Worm (Caenorhabditis elegans) whole organism, L1 larva: Measurements from ENCODE around the gene Y48G9A.6.
A peak's percentile ranks its signal among the peaks of the same experiment; 100 is the strongest.

Experiments used
- C04F5.9 ChIP-seq: sonication (generic microtip); optimal IDR thresholded peaks from 2 replicates; lab custom pipeline; 2016; ENCODE audit warnings: missing genetic modification characterization, missing compliant biosample characterization
- C16A3.4 ChIP-seq: fragments of 150-350 bp; optimal IDR thresholded peaks from 2 replicates; lab custom pipeline; 2014; ENCODE audit warnings: missing biosample characterization, missing genetic modification characterization
- C34B4.2 ChIP-seq: sonication (generic microtip); optimal IDR thresholded peaks from 2 replicates; lab custom pipeline; 2017; ENCODE audit warnings: mild to moderate bottlenecking, missing genetic modification characterization, missing compliant biosample characterization
- aly-2 ChIP-seq: fragments of 150-350 bp; optimal IDR thresholded peaks from 2 replicates; lab custom pipeline; 2014; ENCODE audit warnings: missing biosample characterization, missing genetic modification characterization
- ceh-82 ChIP-seq, 3 experiments: fragments of 150-350 bp in 1 of 3; sonication (generic microtip) in 2 of 3; optimal IDR thresholded peaks; 2 replicates each; lab custom pipeline; 2014 to 2017; ENCODE audit warnings: missing biosample characterization in 3 of 3, missing genetic modification characterization in 3 of 3
- ceh-88 ChIP-seq: fragments of 200-800 bp; sonication (Bioruptor generic); IDR thresholded peaks from 2 replicates; pipeline ENCODE4 v1.3.6; 2022; ENCODE audit warnings: missing genetic modification characterization, missing compliant biosample characterization
- dpl-1 ChIP-seq, 3 experiments: fragments of 150-350 bp in 2 of 3; sonication (generic microtip) in 1 of 3; optimal IDR thresholded peaks; 2 replicates each; lab custom pipeline; 2014 to 2017; ENCODE audit warnings: missing biosample characterization in 3 of 3, missing genetic modification characterization in 3 of 3, missing genetic modification reagents in 3 of 3
- efl-1 ChIP-seq, 4 experiments: fragments of 150-350 bp; optimal IDR thresholded peaks in 3 of 4; peaks in 1 of 4; 1 replicate in 1 of 4; 2 replicates in 3 of 4; lab custom pipeline; 2014; ENCODE audit warnings: missing biosample characterization in 2 of 4, missing genetic modification characterization in 2 of 4, missing genetic modification reagents in 2 of 4
- efl-3 ChIP-seq: fragments of 200-800 bp; sonication (Bioruptor generic); optimal IDR thresholded peaks from 2 replicates; lab custom pipeline; 2018; ENCODE audit warnings: mild to moderate bottlenecking, missing genetic modification characterization, missing compliant biosample characterization
- egl-13 ChIP-seq: sonication (generic microtip); optimal IDR thresholded peaks from 2 replicates; lab custom pipeline; 2016; ENCODE audit warnings: missing genotype, missing genetic modification reagents, missing genetic modification characterization, missing compliant biosample characterization
- elt-2 ChIP-seq: sonication (generic microtip); optimal IDR thresholded peaks from 2 replicates; lab custom pipeline; 2016; ENCODE audit warnings: missing genetic modification characterization, mild to moderate bottlenecking, inconsistent platforms, missing compliant biosample characterization, missing genetic modification reagents
- ets-5 ChIP-seq: fragments of 200-800 bp; sonication (Bioruptor generic); IDR thresholded peaks from 2 replicates; pipeline ENCODE4 v1.3.6; 2022; ENCODE audit warnings: missing genetic modification characterization, missing compliant biosample characterization
- fkh-4 ChIP-seq: sonication (generic microtip); optimal IDR thresholded peaks from 2 replicates; lab custom pipeline; 2016; ENCODE audit warnings: missing compliant biosample characterization, missing genetic modification characterization, borderline replicate concordance
- grh-1 ChIP-seq: fragments of 200-800 bp; sonication (Bioruptor generic); IDR thresholded peaks from 2 replicates; pipeline ENCODE4 v1.3.6; 2022; ENCODE audit warnings: missing genetic modification reagents, missing genetic modification characterization, missing compliant biosample characterization
- hlh-17 ChIP-seq: fragments of 200-800 bp; sonication (Bioruptor generic); optimal IDR thresholded peaks from 2 replicates; lab custom pipeline; 2018; ENCODE audit warnings: missing genetic modification characterization, mild to moderate bottlenecking, missing compliant biosample characterization, moderate library complexity, borderline replicate concordance
- hlh-4 ChIP-seq: sonication (generic microtip); optimal IDR thresholded peaks from 2 replicates; lab custom pipeline; 2016; ENCODE audit warnings: mild to moderate bottlenecking, missing genetic modification characterization, missing compliant biosample characterization
- hpl-2 ChIP-seq: fragments of 150-350 bp; optimal IDR thresholded peaks from 2 replicates; lab custom pipeline; 2014; ENCODE audit warnings: missing biosample characterization, missing genetic modification reagents, missing genetic modification characterization
- irx-1 ChIP-seq: sonication (generic microtip); optimal IDR thresholded peaks from 2 replicates; lab custom pipeline; 2016; ENCODE audit warnings: missing genetic modification characterization, missing compliant biosample characterization
- lin-13 ChIP-seq: fragments of 150-350 bp; optimal IDR thresholded peaks from 2 replicates; lab custom pipeline; 2014; ENCODE audit warnings: missing biosample characterization, missing genetic modification reagents, missing genetic modification characterization
- lin-14 ChIP-seq: fragments of 200-800 bp; sonication (Bioruptor generic); optimal IDR thresholded peaks from 2 replicates; lab custom pipeline; 2018; ENCODE audit warnings: mild to moderate bottlenecking, missing genetic modification characterization, moderate library complexity, missing compliant biosample characterization
- lin-15B ChIP-seq: fragments of 150-350 bp; sonication (generic microtip); optimal IDR thresholded peaks from 3 replicates; lab custom pipeline; 2014; ENCODE audit warnings: missing biosample characterization, missing genetic modification characterization
- lin-39 ChIP-seq: fragments of 150-350 bp; optimal IDR thresholded peaks from 2 replicates; lab custom pipeline; 2014; ENCODE audit warnings: missing biosample characterization, missing genetic modification reagents, missing genetic modification characterization
- mab-9 ChIP-seq: fragments of 200-800 bp; sonication (Bioruptor generic); IDR thresholded peaks from 2 replicates; pipeline ENCODE4 v1.3.6; 2022; ENCODE audit warnings: missing genetic modification reagents, missing genetic modification characterization, missing compliant biosample characterization
- mef-2 ChIP-seq: fragments of 150-350 bp; optimal IDR thresholded peaks from 2 replicates; lab custom pipeline; 2014; ENCODE audit warnings: missing biosample characterization, missing genetic modification characterization
- nhr-12 ChIP-seq: sonication (generic microtip); optimal IDR thresholded peaks from 2 replicates; lab custom pipeline; 2017; ENCODE audit warnings: missing biosample characterization, missing genetic modification characterization
- nhr-237 ChIP-seq: fragments of 150-350 bp; optimal IDR thresholded peaks from 2 replicates; lab custom pipeline; 2014; ENCODE audit warnings: missing biosample characterization, missing genetic modification characterization
- nhr-76 ChIP-seq: sonication (generic microtip); optimal IDR thresholded peaks from 2 replicates; lab custom pipeline; 2017; ENCODE audit warnings: missing biosample characterization, missing genetic modification characterization
- nhr-77 ChIP-seq: fragments of 150-350 bp; optimal IDR thresholded peaks from 2 replicates; lab custom pipeline; 2014; ENCODE audit warnings: missing biosample characterization, missing genetic modification characterization
- nhr-84 ChIP-seq: sonication (generic microtip); optimal IDR thresholded peaks from 2 replicates; lab custom pipeline; 2017; ENCODE audit warnings: missing biosample characterization, missing genetic modification characterization
- pag-3 ChIP-seq: sonication (generic microtip); optimal IDR thresholded peaks from 2 replicates; lab custom pipeline; 2017; ENCODE audit warnings: missing genetic modification characterization, mild to moderate bottlenecking, missing compliant biosample characterization, antibody characterized with exemption, borderline replicate concordance; ENCODE audit not compliant: insufficient read depth
- pqm-1 ChIP-seq: sonication (generic microtip); optimal IDR thresholded peaks from 3 replicates; lab custom pipeline; 2017; ENCODE audit warnings: missing biosample characterization, missing genetic modification characterization
- rnt-1 ChIP-seq: sonication (generic microtip); optimal IDR thresholded peaks from 2 replicates; lab custom pipeline; 2016; ENCODE audit warnings: mild to moderate bottlenecking, missing genetic modification characterization, moderate library complexity, missing compliant biosample characterization
- skn-1 ChIP-seq: fragments of 150-350 bp; optimal IDR thresholded peaks from 2 replicates; lab custom pipeline; 2014; ENCODE audit warnings: missing biosample characterization, missing genetic modification characterization
- unc-30 ChIP-seq: sonication (generic microtip); optimal IDR thresholded peaks from 2 replicates; lab custom pipeline; 2017; ENCODE audit warnings: missing biosample characterization, missing genetic modification characterization
- unc-98 ChIP-seq: fragments of 200-800 bp; sonication (Bioruptor generic); IDR thresholded peaks from 2 replicates; pipeline ENCODE4 v1.3.6; 2022; ENCODE audit warnings: missing genetic modification characterization, missing compliant biosample characterization
- vab-15 ChIP-seq: sonication (generic microtip); optimal IDR thresholded peaks from 2 replicates; lab custom pipeline; 2017; ENCODE audit warnings: missing genotype, mild to moderate bottlenecking, missing genetic modification characterization, missing compliant biosample characterization
- xbp-1 ChIP-seq: sonication (generic microtip); optimal IDR thresholded peaks from 2 replicates; lab custom pipeline; 2016; ENCODE audit warnings: missing genetic modification characterization, missing compliant biosample characterization
- zag-1 ChIP-seq: fragments of 150-350 bp; optimal IDR thresholded peaks from 2 replicates; lab custom pipeline; 2014; ENCODE audit warnings: missing biosample characterization, missing genetic modification characterization
- zip-4 ChIP-seq: fragments of 200-800 bp; sonication (Bioruptor generic); optimal IDR thresholded peaks from 2 replicates; lab custom pipeline; 2018; ENCODE audit warnings: mild to moderate bottlenecking, missing genetic modification characterization, moderate library complexity, missing compliant biosample characterization
- ztf-4 ChIP-seq: fragments of 150-350 bp; optimal IDR thresholded peaks from 2 replicates; lab custom pipeline; 2014; ENCODE audit warnings: missing biosample characterization, missing genetic modification characterization

Gene Y48G9A.6

DNA sequence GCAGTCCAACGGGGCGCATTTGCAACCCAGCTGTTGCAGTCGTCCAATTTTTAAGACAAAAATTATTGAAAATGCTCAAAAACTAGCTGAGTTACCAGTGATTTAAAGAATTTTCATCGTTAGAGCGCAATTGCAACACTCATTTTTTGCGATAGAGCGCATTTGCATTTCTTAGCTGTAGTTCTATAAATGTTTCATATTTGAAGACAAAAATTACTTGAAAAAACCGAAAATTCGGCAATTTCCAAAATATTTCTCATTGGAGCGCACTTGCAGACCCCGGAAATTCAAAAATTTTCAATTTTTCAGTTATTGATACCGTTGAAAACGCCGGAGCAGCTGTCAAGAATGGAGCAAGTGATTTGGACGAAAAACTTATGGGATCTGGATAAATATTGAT, 5.6 kb upstream of the Y48G9A.6 start:
- TF ChIP-seq nhr-84 (tag; lab: Kevin White, UChicago) (no peak), rnt-1 (no peak), lin-39 (tag; lab: Kevin White, UChicago) (no peak), nhr-237 (tag; lab: Kevin White, UChicago) (no peak), C04F5.9 (no peak), skn-1 (tag; lab: Kevin White, UChicago) (no peak), irx-1 (tag; lab: Kevin White, UChicago) (no peak), zag-1 (tag; lab: Kevin White, UChicago) (no peak), efl-1 (optimal IDR thresholded peaks at IDR 0.05; lab: Kevin White, UChicago) (no peak), efl-1 (GFP tag; optimal IDR thresholded peaks at IDR 0.05 in 1 of 2; lab: Kevin White, UChicago) (no peak), unc-30 (tag; lab: Kevin White, UChicago) (no peak), lin-14 (GFP tag; lab: Kevin White, UChicago) (no peak), aly-2 (no peak), mab-9 (GFP tag; lab: Robert Waterston, UW) (no peak), hlh-4 (tag; lab: Kevin White, UChicago) (no peak), zip-4 (GFP tag; lab: Kevin White, UChicago) (no peak), ceh-88 (GFP tag; lab: Robert Waterston, UW) (no peak)

DNA sequence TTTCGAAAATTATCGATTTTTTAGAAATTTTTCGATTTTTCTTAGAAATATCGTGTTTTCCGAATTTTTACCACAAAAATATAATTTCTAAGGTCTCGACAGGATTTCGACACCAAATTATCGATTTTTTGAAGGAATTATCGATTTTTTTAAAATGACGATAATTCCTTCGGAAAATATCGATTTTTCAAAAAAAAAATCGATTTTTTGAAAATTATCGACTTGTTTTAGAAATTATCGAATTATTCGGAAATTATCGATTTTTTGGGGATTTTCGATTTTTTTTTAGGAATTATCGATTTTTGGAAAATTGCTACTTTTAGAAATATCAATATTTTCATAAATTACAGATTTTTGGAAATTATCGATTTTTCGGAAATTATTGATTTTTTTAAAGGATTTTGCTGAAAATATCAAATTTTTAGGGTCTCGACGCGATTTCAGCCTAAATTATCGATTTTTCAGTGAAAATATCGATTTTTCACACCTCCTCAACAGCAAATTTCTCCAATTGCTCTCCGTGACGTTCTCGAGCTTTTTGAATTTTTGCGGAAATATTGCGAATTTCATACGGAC, 5.0 kb upstream of the Y48G9A.6 start:
- no peak for TF ChIP-seq ceh-82 (tag; optimal IDR thresholded peaks at IDR 0.05; lab: Kevin White, UChicago)
- no peak for TF ChIP-seq efl-1 (optimal IDR thresholded peaks at IDR 0.05; lab: Kevin White, UChicago)
- TF ChIP-seq efl-1 (GFP tag; optimal IDR thresholded peaks at IDR 0.05 in 1 of 2; lab: Kevin White, UChicago), result peak in 1 of 2 experiments; percentile 92
- TF ChIP-seq, all 84 proteins: peak for 1

DNA sequence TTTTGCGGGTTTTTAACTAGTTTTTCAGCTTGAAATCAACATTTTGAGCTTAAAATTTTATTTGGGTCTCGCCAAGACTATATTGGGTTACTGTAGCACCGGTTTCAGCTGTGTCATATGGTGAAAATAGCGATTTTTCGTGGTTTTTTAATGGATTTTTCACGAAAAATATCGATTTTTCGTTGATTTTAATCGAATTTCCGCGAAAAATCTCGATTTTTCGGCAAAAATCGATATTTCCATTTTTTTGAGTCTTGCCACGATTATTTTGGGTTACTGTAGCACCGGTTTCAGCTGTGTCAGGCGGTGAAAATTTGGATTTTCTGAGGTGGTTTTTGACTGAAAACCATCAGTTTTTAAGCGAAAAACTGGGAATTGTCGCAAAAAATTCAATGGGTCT, 2.3 kb upstream of the Y48G9A.6 start:
- no peak for TF ChIP-seq hlh-4 (tag; lab: Kevin White, UChicago)
- no peak for TF ChIP-seq egl-13 (tag; lab: Kevin White, UChicago)
- no peak for TF ChIP-seq lin-39 (tag; lab: Kevin White, UChicago)
- no peak for TF ChIP-seq ztf-4 (tag; lab: Kevin White, UChicago)
- no peak for TF ChIP-seq lin-13 (GFP tag; lab: Kevin White, UChicago)
- no peak for TF ChIP-seq grh-1 (GFP tag; lab: Robert Waterston, UW)
- no peak for TF ChIP-seq pag-3 (tag; lab: Kevin White, UChicago)
- no peak for TF ChIP-seq C34B4.2 (tag; lab: Kevin White, UChicago)
- no peak for TF ChIP-seq C04F5.9
- no peak for TF ChIP-seq dpl-1 (GFP tag; optimal IDR thresholded peaks at IDR 0.05; lab: Kevin White, UChicago)
- no peak for TF ChIP-seq nhr-76 (tag; lab: Kevin White, UChicago)
- no peak for TF ChIP-seq skn-1 (tag; lab: Kevin White, UChicago)

DNA sequence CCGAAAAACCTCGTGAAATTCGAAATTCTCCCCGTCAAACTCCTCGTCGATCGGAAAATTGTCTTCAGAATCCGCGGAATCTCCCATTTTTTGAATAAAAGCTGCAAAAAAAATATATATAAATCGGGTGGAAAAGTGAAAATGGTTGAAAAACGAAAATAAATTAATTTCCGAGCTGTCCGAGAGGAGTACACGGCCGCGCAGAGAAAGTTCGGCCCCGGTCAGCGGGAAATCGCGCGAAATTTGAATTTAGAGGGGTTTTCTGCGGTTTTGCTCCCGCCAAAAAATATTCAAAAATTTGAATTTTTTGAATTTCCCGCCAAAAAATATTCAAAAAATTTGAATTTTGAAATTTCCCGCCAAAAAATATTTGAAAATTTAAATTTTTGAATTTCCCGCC, 844 bp upstream of the Y48G9A.6 start, which contains the start of gene Y48G9A.11:
Y48G9A.11 (minus strand) TSS at position 101 of the 400 bp plus-strand sequence.
- TF ChIP-seq unc-98 (GFP tag; lab: Robert Waterston, UW), result no peak
- no peak for TF ChIP-seq elt-2 (tag; lab: Kevin White, UChicago)
- TF ChIP-seq C16A3.4, result no peak
- TF ChIP-seq mef-2 (tag; lab: Kevin White, UChicago), result no peak
- TF ChIP-seq nhr-77, result no peak
- TF ChIP-seq lin-39 (tag; lab: Kevin White, UChicago), result no peak
- TF ChIP-seq pqm-1 (tag; lab: Kevin White, UChicago), result no peak
- TF ChIP-seq ets-5 (GFP tag; lab: Robert Waterston, UW), result no peak
- TF ChIP-seq hpl-2 (GFP tag; lab: Kevin White, UChicago), result no peak
- TF ChIP-seq unc-30 (tag; lab: Kevin White, UChicago), result no peak
- TF ChIP-seq efl-3 (GFP tag; lab: Kevin White, UChicago), result no peak
- TF ChIP-seq fkh-4, result no peak
- TF ChIP-seq hlh-17 (GFP tag; lab: Kevin White, UChicago), result no peak
- TF ChIP-seq nhr-12, result no peak
- no peak for TF ChIP-seq vab-15 (tag; lab: Kevin White, UChicago)
- no peak for TF ChIP-seq lin-15B (tag; lab: Kevin White, UChicago)
- TF ChIP-seq xbp-1 (tag; lab: Kevin White, UChicago), result no peak
